Worm (Caenorhabditis elegans) whole organism, L1 larva: ENCODE measurements around the gene Y62H9A.13.

ENCODE experiments used
- C16A3.4 ChIP-seq: fragments of 150-350 bp; optimal IDR thresholded peaks from 2 replicates; lab custom pipeline; 2014; ENCODE audit warnings: missing biosample characterization, missing genetic modification characterization
- aha-1 ChIP-seq: fragments of 150-350 bp; optimal IDR thresholded peaks from 2 replicates; lab custom pipeline; 2014; ENCODE audit warnings: missing biosample characterization, missing genetic modification characterization
- ama-1 ChIP-seq: fragments of 150-350 bp; optimal IDR thresholded peaks from 2 replicates; lab custom pipeline; 2014
- ceh-8 ChIP-seq: fragments of 200-800 bp; sonication (Bioruptor generic); optimal IDR thresholded peaks from 2 replicates; lab custom pipeline; 2018; ENCODE audit warnings: mild to moderate bottlenecking, missing genetic modification characterization, moderate library complexity, missing compliant biosample characterization
- ceh-82 ChIP-seq, 3 experiments: fragments of 150-350 bp in 1 of 3; sonication (generic microtip) in 2 of 3; optimal IDR thresholded peaks; 2 replicates each; lab custom pipeline; 2014 to 2017; ENCODE audit warnings: missing biosample characterization in 3 of 3, missing genetic modification characterization in 3 of 3
- ceh-88 ChIP-seq: fragments of 200-800 bp; sonication (Bioruptor generic); IDR thresholded peaks from 2 replicates; pipeline ENCODE4 v1.3.6; 2022; ENCODE audit warnings: missing genetic modification characterization, missing compliant biosample characterization
- ces-1 ChIP-seq: fragments of 150-350 bp; optimal IDR thresholded peaks from 2 replicates; lab custom pipeline; 2014; ENCODE audit warnings: missing biosample characterization, missing genetic modification reagents, missing genetic modification characterization
- efl-1 ChIP-seq, 4 experiments: fragments of 150-350 bp; optimal IDR thresholded peaks in 3 of 4; peaks in 1 of 4; 1 replicate in 1 of 4; 2 replicates in 3 of 4; lab custom pipeline; 2014; ENCODE audit warnings: missing biosample characterization in 2 of 4, missing genetic modification characterization in 2 of 4, missing genetic modification reagents in 2 of 4
- egl-13 ChIP-seq: sonication (generic microtip); optimal IDR thresholded peaks from 2 replicates; lab custom pipeline; 2016; ENCODE audit warnings: missing genotype, missing genetic modification reagents, missing genetic modification characterization, missing compliant biosample characterization
- elt-2 ChIP-seq: sonication (generic microtip); optimal IDR thresholded peaks from 2 replicates; lab custom pipeline; 2016; ENCODE audit warnings: missing genetic modification characterization, mild to moderate bottlenecking, inconsistent platforms, missing compliant biosample characterization, missing genetic modification reagents
- elt-3 ChIP-seq, 6 experiments: fragments of 150-350 bp in 1 of 6; sonication (generic microtip); optimal IDR thresholded peaks; 2 replicates each; lab custom pipeline; 2017 to 2018; ENCODE audit warnings: missing biosample characterization in 6 of 6, missing genetic modification characterization in 6 of 6, inconsistent platforms in 1 of 6
- fos-1 ChIP-seq: fragments of 150-350 bp; optimal IDR thresholded peaks from 2 replicates; lab custom pipeline; 2014; ENCODE audit warnings: missing biosample characterization, missing genetic modification characterization
- grh-1 ChIP-seq: fragments of 200-800 bp; sonication (Bioruptor generic); IDR thresholded peaks from 2 replicates; pipeline ENCODE4 v1.3.6; 2022; ENCODE audit warnings: missing genetic modification reagents, missing genetic modification characterization, missing compliant biosample characterization
- isw-1 ChIP-seq: fragments of 200-800 bp; sonication (Bioruptor generic); IDR thresholded peaks from 2 replicates; pipeline ENCODE4 v1.3.6; 2022; ENCODE audit warnings: missing genetic modification characterization, missing compliant biosample characterization
- lin-13 ChIP-seq: fragments of 150-350 bp; optimal IDR thresholded peaks from 2 replicates; lab custom pipeline; 2014; ENCODE audit warnings: missing biosample characterization, missing genetic modification reagents, missing genetic modification characterization
- lin-14 ChIP-seq: fragments of 200-800 bp; sonication (Bioruptor generic); optimal IDR thresholded peaks from 2 replicates; lab custom pipeline; 2018; ENCODE audit warnings: mild to moderate bottlenecking, missing genetic modification characterization, moderate library complexity, missing compliant biosample characterization
- lin-15B ChIP-seq: fragments of 150-350 bp; sonication (generic microtip); optimal IDR thresholded peaks from 3 replicates; lab custom pipeline; 2014; ENCODE audit warnings: missing biosample characterization, missing genetic modification characterization
- lin-35 ChIP-seq, 2 experiments: fragments of 150-350 bp; optimal IDR thresholded peaks; 2 replicates each; lab custom pipeline; 2014; ENCODE audit warnings: missing biosample characterization in 2 of 2, missing genetic modification characterization in 2 of 2, missing genetic modification reagents in 2 of 2
- lir-3 ChIP-seq: sonication (generic microtip); optimal IDR thresholded peaks from 2 replicates; lab custom pipeline; 2016; ENCODE audit warnings: mild to moderate bottlenecking, missing genetic modification characterization, moderate library complexity, missing compliant biosample characterization; ENCODE audit not compliant: poor library complexity
- mep-1 ChIP-seq: fragments of 150-350 bp; optimal IDR thresholded peaks from 2 replicates; lab custom pipeline; 2014; ENCODE audit warnings: missing biosample characterization, missing genetic modification characterization
- nhr-11 ChIP-seq: fragments of 150-350 bp; optimal IDR thresholded peaks from 2 replicates; lab custom pipeline; 2014; ENCODE audit warnings: missing biosample characterization, missing genetic modification characterization
- nhr-12 ChIP-seq: sonication (generic microtip); optimal IDR thresholded peaks from 2 replicates; lab custom pipeline; 2017; ENCODE audit warnings: missing biosample characterization, missing genetic modification characterization
- nhr-19 ChIP-seq: fragments of 200-800 bp; sonication (Bioruptor generic); conservative IDR thresholded peaks from 2 replicates; pipeline ENCODE4 v1.3.6; 2022; ENCODE audit warnings: missing genetic modification characterization, missing compliant biosample characterization
- nhr-20 ChIP-seq: sonication (generic microtip); optimal IDR thresholded peaks from 2 replicates; lab custom pipeline; 2016; ENCODE audit warnings: mild to moderate bottlenecking, missing genetic modification characterization, missing compliant biosample characterization
- nhr-237 ChIP-seq: fragments of 150-350 bp; optimal IDR thresholded peaks from 2 replicates; lab custom pipeline; 2014; ENCODE audit warnings: missing biosample characterization, missing genetic modification characterization
- nhr-71 ChIP-seq: sonication (generic microtip); optimal IDR thresholded peaks from 2 replicates; lab custom pipeline; 2016; ENCODE audit warnings: mild to moderate bottlenecking, missing genetic modification characterization, moderate library complexity, missing compliant biosample characterization
- nhr-76 ChIP-seq: sonication (generic microtip); optimal IDR thresholded peaks from 2 replicates; lab custom pipeline; 2017; ENCODE audit warnings: missing biosample characterization, missing genetic modification characterization
- nhr-77 ChIP-seq: fragments of 150-350 bp; optimal IDR thresholded peaks from 2 replicates; lab custom pipeline; 2014; ENCODE audit warnings: missing biosample characterization, missing genetic modification characterization
- nhr-85 ChIP-seq: sonication (generic microtip); peaks from one replicate; lab custom pipeline; 2016; ENCODE audit warnings: missing genetic modification characterization, inconsistent platforms, missing compliant biosample characterization
- nhr-90 ChIP-seq: sonication (generic microtip); optimal IDR thresholded peaks from 2 replicates; lab custom pipeline; 2016; ENCODE audit warnings: mild to moderate bottlenecking, missing genetic modification characterization, missing compliant biosample characterization; ENCODE audit not compliant: poor library complexity
- pag-3 ChIP-seq: sonication (generic microtip); optimal IDR thresholded peaks from 2 replicates; lab custom pipeline; 2017; ENCODE audit warnings: missing genetic modification characterization, mild to moderate bottlenecking, missing compliant biosample characterization, antibody characterized with exemption, borderline replicate concordance; ENCODE audit not compliant: insufficient read depth
- pax-3 ChIP-seq: fragments of 200-800 bp; sonication (Bioruptor generic); optimal IDR thresholded peaks from 2 replicates; lab custom pipeline; 2018; ENCODE audit warnings: mild to moderate bottlenecking, missing genetic modification characterization, moderate library complexity, missing compliant biosample characterization
- skn-1 ChIP-seq: fragments of 150-350 bp; optimal IDR thresholded peaks from 2 replicates; lab custom pipeline; 2014; ENCODE audit warnings: missing biosample characterization, missing genetic modification characterization
- sox-4 ChIP-seq: sonication (generic microtip); optimal IDR thresholded peaks from 2 replicates; lab custom pipeline; 2016; ENCODE audit warnings: missing genetic modification characterization, missing compliant biosample characterization
- sup-37 ChIP-seq: fragments of 200-800 bp; sonication (Bioruptor generic); optimal IDR thresholded peaks from 2 replicates; lab custom pipeline; 2018; ENCODE audit warnings: mild to moderate bottlenecking, missing genetic modification characterization, missing compliant biosample characterization
- unc-130 ChIP-seq: fragments of 150-350 bp; optimal IDR thresholded peaks from 2 replicates; lab custom pipeline; 2017; ENCODE audit warnings: missing biosample characterization, missing genetic modification characterization, inconsistent platforms
- unc-62 ChIP-seq: fragments of 150-350 bp; optimal IDR thresholded peaks from 2 replicates; lab custom pipeline; 2014; ENCODE audit warnings: missing biosample characterization, missing genetic modification reagents, missing genetic modification characterization
- unc-86 ChIP-seq: sonication (generic microtip); optimal IDR thresholded peaks from 2 replicates; lab custom pipeline; 2016; ENCODE audit warnings: missing genetic modification characterization, missing compliant biosample characterization
- xbp-1 ChIP-seq: sonication (generic microtip); optimal IDR thresholded peaks from 2 replicates; lab custom pipeline; 2016; ENCODE audit warnings: missing genetic modification characterization, missing compliant biosample characterization
- zag-1 ChIP-seq: fragments of 150-350 bp; optimal IDR thresholded peaks from 2 replicates; lab custom pipeline; 2014; ENCODE audit warnings: missing biosample characterization, missing genetic modification characterization

The Y62H9A.13 gene

DNA sequence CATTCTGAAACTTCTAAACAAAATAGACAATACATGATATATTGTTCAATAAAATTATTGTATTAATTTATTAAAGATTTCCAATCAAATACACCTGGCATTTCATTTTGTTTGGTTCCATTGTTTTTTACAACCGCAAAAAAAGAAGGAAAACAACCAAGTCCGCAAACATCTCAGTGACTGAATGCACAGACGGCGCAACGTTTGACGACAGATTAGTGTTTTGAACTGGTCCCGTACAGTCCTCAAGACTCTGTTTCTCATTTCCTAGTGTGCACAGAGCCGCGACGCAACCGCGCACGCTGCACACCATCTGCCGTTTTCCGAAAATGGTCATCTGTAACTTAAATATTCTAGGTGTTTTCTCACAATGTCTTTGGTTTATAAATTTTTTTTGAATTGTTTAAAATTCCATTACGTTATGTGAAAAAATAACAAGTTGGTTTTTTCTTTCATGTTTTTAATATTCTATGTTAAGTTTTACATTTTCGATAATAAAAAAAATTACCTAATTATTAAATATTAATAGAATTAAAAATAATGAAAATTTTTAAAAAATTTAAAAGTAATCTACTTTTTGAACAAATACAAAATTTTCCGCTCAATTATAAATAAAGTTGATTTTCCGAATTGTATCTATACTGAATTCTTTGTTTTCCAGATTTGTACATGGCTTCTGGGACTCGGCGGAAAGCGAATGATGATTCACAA lies 31.5 kb downstream of the Y62H9A.13 start, which contains the start of gene lsd-1 (continued):
- TF ChIP-seq nhr-71 (tag; lab: Kevin White, UChicago) (no peak), lin-15B (no peak), nhr-11 (tag; lab: Kevin White, UChicago) (no peak), unc-130 (tag; lab: Kevin White, UChicago) (no peak), nhr-237 (tag; lab: Kevin White, UChicago) (no peak), ceh-88 (GFP tag; lab: Robert Waterston, UW) (no peak), efl-1 (optimal IDR thresholded peaks at IDR 0.05; lab: Kevin White, UChicago) (peak; percentile 22 to 23), efl-1 (GFP tag; optimal IDR thresholded peaks at IDR 0.05 in 1 of 2; lab: Kevin White, UChicago) (peak in 1 of 2 experiments; percentile 4), elt-2 (tag; lab: Kevin White, UChicago) (no peak), sox-4 (tag; lab: Kevin White, UChicago) (no peak), lin-14 (GFP tag; lab: Kevin White, UChicago) (no peak), fos-1 (tag; lab: Kevin White, UChicago) (no peak), ceh-8 (GFP tag; lab: Kevin White, UChicago) (no peak), elt-3 (tag; optimal IDR thresholded peaks at IDR 0.05; lab: Kevin White, UChicago) (no peak), C16A3.4 (tag; lab: Kevin White, UChicago) (peak; percentile 28), sup-37 (GFP tag; lab: Kevin White, UChicago) (no peak), nhr-12 (tag; lab: Kevin White, UChicago) (no peak), skn-1 (no peak), nhr-90 (peak; percentile 8), ceh-82 (tag; optimal IDR thresholded peaks at IDR 0.05; lab: Kevin White, UChicago) (peak in 1 of 3 experiments; percentile 5), lir-3 (tag; lab: Kevin White, UChicago) (no peak), nhr-77 (tag; lab: Kevin White, UChicago) (no peak), aha-1 (no peak), nhr-85 (tag; lab: Kevin White, UChicago) (peak; percentile 68), unc-86 (tag; lab: Kevin White, UChicago) (no peak), ces-1 (no peak), nhr-76 (tag; lab: Kevin White, UChicago) (no peak), isw-1 (GFP tag; lab: Robert Waterston, UW) (no peak), xbp-1 (tag; lab: Kevin White, UChicago) (peak; percentile 10), pag-3 (tag; lab: Kevin White, UChicago) (no peak), lin-35 (GFP tag; optimal IDR thresholded peaks at IDR 0.05; lab: Kevin White, UChicago) (peak; percentile 29 to 56), mep-1 (tag; lab: Kevin White, UChicago) (no peak)

DNA sequence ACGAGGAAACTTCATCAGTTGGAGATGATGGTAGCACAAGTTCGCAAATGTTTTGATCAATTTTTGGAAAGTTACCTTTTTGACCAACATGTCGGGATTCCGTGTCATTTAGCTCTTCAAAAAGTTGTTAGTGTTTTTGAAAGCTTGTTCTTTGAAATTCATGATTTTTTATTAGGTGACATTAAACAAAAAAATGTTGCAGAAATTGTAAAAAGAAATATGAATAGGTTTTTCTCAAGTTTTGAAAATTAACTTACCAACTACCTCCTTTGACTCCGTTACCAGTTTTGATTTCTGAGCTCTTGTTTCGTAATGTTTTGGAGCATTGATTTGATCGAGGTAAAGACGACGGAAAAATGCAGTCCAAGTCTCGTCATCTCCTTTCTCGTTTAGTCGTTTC lies 35.3 kb downstream of the Y62H9A.13 start:
- TF ChIP-seq fos-1 (tag; lab: Kevin White, UChicago), result no peak
- TF ChIP-seq lin-13, result no peak
- no peak for TF ChIP-seq unc-62 (GFP tag; lab: Kevin White, UChicago)
- no peak for TF ChIP-seq sup-37 (GFP tag; lab: Kevin White, UChicago)
- TF ChIP-seq skn-1, result no peak
- no peak for TF ChIP-seq nhr-237 (tag; lab: Kevin White, UChicago)
- TF ChIP-seq nhr-20 (tag; lab: Kevin White, UChicago), result no peak
- no peak for TF ChIP-seq nhr-11 (tag; lab: Kevin White, UChicago)
- no peak for TF ChIP-seq nhr-71 (tag; lab: Kevin White, UChicago)
- no peak for TF ChIP-seq ama-1 (lab: Kevin White, UChicago)
- TF ChIP-seq egl-13 (tag; lab: Kevin White, UChicago), result no peak
- no peak for TF ChIP-seq grh-1 (GFP tag; lab: Robert Waterston, UW)
- TF ChIP-seq nhr-19, result no peak
- no peak for TF ChIP-seq zag-1 (tag; lab: Kevin White, UChicago)
- TF ChIP-seq xbp-1 (tag; lab: Kevin White, UChicago), result no peak
- TF ChIP-seq pax-3, result no peak
- no peak for TF ChIP-seq mep-1 (tag; lab: Kevin White, UChicago)
- no peak for TF ChIP-seq ceh-8 (GFP tag; lab: Kevin White, UChicago)
- TF ChIP-seq, all 84 proteins: peak for 0
